Fruit fly (Drosophila melanogaster) whole organism, wandering third instar larva: ENCODE measurements around the gene Patj.

Experiments used
- Abd-B ChIP-seq: fragments of >200 bp; optimal IDR thresholded peaks from 2 replicates; lab custom pipeline; 2017; ENCODE audit warnings: missing biosample characterization, missing genetic modification characterization
- CG32264 ChIP-seq: fragments of 200-800 bp; sonication (Bioruptor generic); optimal IDR thresholded peaks from 2 replicates; lab custom pipeline; 2016; ENCODE audit warnings: missing biosample characterization, missing genetic modification characterization
- CG9705 ChIP-seq: fragments of 200-800 bp; sonication (Bioruptor generic); optimal IDR thresholded peaks from 2 replicates; lab custom pipeline; 2018; ENCODE audit warnings: missing biosample characterization, mild to moderate bottlenecking, missing genetic modification characterization
- CrebA ChIP-seq: fragments of 200-800 bp; sonication (Bioruptor generic); optimal IDR thresholded peaks from 2 replicates; lab custom pipeline; 2016; ENCODE audit warnings: missing biosample characterization, mild to moderate bottlenecking, missing genetic modification characterization, borderline replicate concordance
- Dfd ChIP-seq: fragments of >200 bp; optimal IDR thresholded peaks from 2 replicates; lab custom pipeline; 2017; ENCODE audit warnings: missing biosample characterization, missing genetic modification characterization
- GATAd ChIP-seq: sonication (Bioruptor generic); optimal IDR thresholded peaks from 2 replicates; lab custom pipeline; 2016; ENCODE audit warnings: missing biosample characterization, missing genetic modification characterization
- HLH106 ChIP-seq: fragments of 200-800 bp; optimal IDR thresholded peaks from 3 replicates; lab custom pipeline; 2019; ENCODE audit warnings: missing biosample characterization, mild to moderate bottlenecking, missing genetic modification characterization, moderate library complexity
- Hr78 ChIP-seq: fragments of >200 bp; optimal IDR thresholded peaks from 2 replicates; lab custom pipeline; 2017; ENCODE audit warnings: missing biosample characterization, missing genetic modification characterization
- Jra ChIP-seq: sonication (Bioruptor generic); optimal IDR thresholded peaks from 2 replicates; lab custom pipeline; 2016; ENCODE audit warnings: missing biosample characterization, missing genetic modification characterization
- Mio ChIP-seq: sonication (Bioruptor generic); optimal IDR thresholded peaks from 2 replicates; lab custom pipeline; 2016; ENCODE audit warnings: missing biosample characterization, missing genetic modification characterization
- Myc ChIP-seq: fragments of >200 bp; optimal IDR thresholded peaks from 2 replicates; lab custom pipeline; 2017
- N ChIP-seq: fragments of >200 bp; optimal IDR thresholded peaks from 2 replicates; lab custom pipeline; 2018; ENCODE audit warnings: missing biosample characterization, missing external identifiers, missing genetic modification characterization
- OdsH ChIP-seq: fragments of 200-800 bp; sonication (Bioruptor generic); optimal IDR thresholded peaks from 2 replicates; lab custom pipeline; 2016; ENCODE audit warnings: missing biosample characterization, mild to moderate bottlenecking, missing genetic modification characterization
- Rel ChIP-seq, 2 experiments: fragments of 200-800 bp; sonication (Bioruptor generic) in 1 of 2; optimal IDR thresholded peaks; 2 replicates in 1 of 2; 3 replicates in 1 of 2; lab custom pipeline; 2016 to 2019; ENCODE audit warnings: mild to moderate bottlenecking in 2 of 2, missing biosample characterization in 2 of 2, missing genetic modification characterization in 2 of 2, moderate library complexity in 1 of 2
- Sp1 ChIP-seq: fragments of 200-800 bp; sonication (Bioruptor generic); optimal IDR thresholded peaks from 3 replicates; lab custom pipeline; 2019; ENCODE audit warnings: missing biosample characterization, mild to moderate bottlenecking, missing genetic modification characterization, moderate library complexity
- Vsx2 ChIP-seq: fragments of 200-300, 225-300 bp; sonication (Bioruptor generic); optimal IDR thresholded peaks from 2 replicates; lab custom pipeline; 2018; ENCODE audit warnings: missing biosample characterization, missing genetic modification characterization; ENCODE audit not compliant: partially characterized antibody
- br ChIP-seq: fragments of 200-800 bp; sonication (Bioruptor generic); optimal IDR thresholded peaks from 2 replicates; lab custom pipeline; 2016; ENCODE audit warnings: missing biosample characterization, missing genetic modification characterization
- brk ChIP-seq: fragments of 200-800 bp; sonication (Bioruptor generic); optimal IDR thresholded peaks from 2 replicates; lab custom pipeline; 2016; ENCODE audit warnings: missing biosample characterization, mild to moderate bottlenecking, missing genetic modification characterization
- dl ChIP-seq, 2 experiments: fragments of 175-275, 200-275 bp in 1 of 2; fragments of 200-275 bp in 1 of 2; sonication (Bioruptor generic); optimal IDR thresholded peaks; lab custom pipeline; 2018; ENCODE audit warnings: mild to moderate bottlenecking in 2 of 2, missing biosample characterization in 2 of 2, missing genetic modification characterization in 2 of 2, moderate library complexity in 2 of 2; ENCODE audit not compliant: partially characterized antibody in 2 of 2, insufficient read depth in 1 of 2
- dmrt93B ChIP-seq: fragments of 200-800 bp; sonication (Bioruptor generic); optimal IDR thresholded peaks from 2 replicates; lab custom pipeline; 2018; ENCODE audit warnings: missing biosample characterization, mild to moderate bottlenecking, missing genetic modification characterization
- dsf ChIP-seq: sonication (Bioruptor generic); optimal IDR thresholded peaks from 2 replicates; lab custom pipeline; 2016; ENCODE audit warnings: missing biosample characterization, missing genetic modification characterization, borderline replicate concordance
- ey ChIP-seq: fragments of 200-800 bp; sonication (Bioruptor generic); optimal IDR thresholded peaks from 2 replicates; lab custom pipeline; 2016; ENCODE audit warnings: missing biosample characterization, missing genetic modification characterization
- foxo ChIP-seq, 2 experiments: fragments of 200-800 bp; sonication (Bioruptor generic); optimal IDR thresholded peaks; 2 replicates in 1 of 2; 3 replicates in 1 of 2; lab custom pipeline; 2016 to 2017; ENCODE audit warnings: missing biosample characterization in 2 of 2, missing genetic modification characterization in 2 of 2
- fru ChIP-seq: fragments of 200-800 bp; sonication (Bioruptor generic); optimal IDR thresholded peaks from 3 replicates; lab custom pipeline; 2016; ENCODE audit warnings: missing biosample characterization, mild to moderate bottlenecking, missing genetic modification characterization
- h ChIP-seq: fragments of 200-800 bp; sonication (Bioruptor generic); optimal IDR thresholded peaks from 3 replicates; lab custom pipeline; 2016; ENCODE audit warnings: missing biosample characterization, mild to moderate bottlenecking, missing genetic modification characterization
- lola ChIP-seq: fragments of >200 bp; optimal IDR thresholded peaks from 2 replicates; lab custom pipeline; 2017; ENCODE audit warnings: missing biosample characterization, missing genetic modification characterization
- psq ChIP-seq: fragments of 200-800 bp; sonication (Bioruptor generic); optimal IDR thresholded peaks from 3 replicates; lab custom pipeline; 2017; ENCODE audit warnings: missing biosample characterization, mild to moderate bottlenecking, missing genetic modification characterization, moderate library complexity
- rgr ChIP-seq: fragments of 200-800 bp; sonication (Bioruptor generic); optimal IDR thresholded peaks from 3 replicates; lab custom pipeline; 2016; ENCODE audit warnings: missing biosample characterization, mild to moderate bottlenecking, missing genetic modification characterization
- sage ChIP-seq: fragments of 200-800 bp; sonication (Bioruptor generic); optimal IDR thresholded peaks from 2 replicates; lab custom pipeline; 2016; ENCODE audit warnings: missing biosample characterization, mild to moderate bottlenecking, missing genetic modification characterization
- sv ChIP-seq: fragments of 200-800 bp; sonication (Bioruptor generic); optimal IDR thresholded peaks from 3 replicates; lab custom pipeline; 2016; ENCODE audit warnings: missing biosample characterization, missing genetic modification characterization
- tai ChIP-seq: sonication (Bioruptor generic); optimal IDR thresholded peaks from 2 replicates; lab custom pipeline; 2016; ENCODE audit warnings: missing biosample characterization, missing genetic modification characterization
- usp ChIP-seq: fragments of >200 bp; optimal IDR thresholded peaks from 2 replicates; lab custom pipeline; 2017; ENCODE audit warnings: missing biosample characterization, missing genetic modification characterization
- woc ChIP-seq: sonication (Bioruptor generic); optimal IDR thresholded peaks from 2 replicates; lab custom pipeline; 2016; ENCODE audit warnings: missing biosample characterization, mild to moderate bottlenecking, missing genetic modification characterization

Gene Patj

DNA sequence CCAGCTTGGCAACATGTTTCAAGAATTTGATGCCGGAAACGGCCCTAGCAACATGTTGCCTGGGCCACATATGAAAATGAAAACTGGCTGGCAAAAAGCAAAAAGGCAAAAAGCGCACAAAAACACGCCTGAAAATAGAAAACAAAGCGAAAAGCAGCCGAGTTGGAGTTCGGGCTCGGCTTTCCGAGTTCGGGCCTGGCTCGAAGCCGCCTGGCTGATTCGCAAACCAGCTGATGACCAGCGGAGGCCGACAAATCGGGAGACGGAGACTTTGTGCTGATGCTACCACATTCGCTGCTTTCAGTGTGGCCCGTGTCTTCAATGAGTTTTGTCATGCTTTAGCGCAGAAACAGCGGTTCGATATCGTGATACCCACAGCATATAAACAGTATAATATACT lies 11.7 kb downstream of the Patj start, which contains the start of gene GV1:
TSS of gene GV1 (plus strand) at position 301 of the 400 bp plus-strand sequence.
- no peak for TF ChIP-seq GATAd (GFP tag; lab: Kevin White, UChicago)
- no peak for TF ChIP-seq CG9705 (GFP tag; lab: Kevin White, UChicago)
- TF ChIP-seq Jra (GFP tag; lab: Kevin White, UChicago): no peak
- TF ChIP-seq h (GFP tag; lab: Kevin White, UChicago): peak; percentile 40
- TF ChIP-seq Sp1: peak; percentile 33
- no peak for TF ChIP-seq Vsx2 (GFP tag; lab: Kevin White, UChicago)
- no peak for TF ChIP-seq brk (GFP tag; lab: Kevin White, UChicago)
- peak; percentile 20 for TF ChIP-seq sage (GFP tag; lab: Kevin White, UChicago)
- TF ChIP-seq, all 38 proteins: peak for 3

DNA sequence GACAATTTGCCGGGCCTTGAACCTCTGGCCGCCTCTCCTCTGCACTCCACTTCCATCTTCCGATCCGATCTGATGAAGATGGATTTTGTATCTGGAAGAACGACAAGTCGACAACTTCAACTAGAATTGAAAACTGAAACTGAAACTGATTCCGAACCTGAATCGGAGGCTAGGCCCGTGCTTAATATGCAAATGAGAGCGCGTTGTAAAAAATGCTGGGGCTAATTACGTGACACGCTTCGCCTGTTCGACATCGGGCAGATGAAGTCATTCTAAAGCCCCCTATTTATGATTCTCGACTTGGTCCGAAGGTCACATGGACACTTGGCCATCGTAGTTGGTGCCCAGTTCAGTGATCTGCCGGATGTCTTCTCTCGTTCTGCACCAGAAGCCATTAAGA lies 18.0 kb downstream of the Patj start:
- TF ChIP-seq brk (GFP tag; lab: Kevin White, UChicago) (no peak), GATAd (GFP tag; lab: Kevin White, UChicago) (no peak), foxo (GFP tag; optimal IDR thresholded peaks at IDR 0.05; lab: Kevin White, UChicago) (no peak), Hr78 (GFP tag; lab: Kevin White, UChicago) (no peak), Mio (GFP tag; lab: Kevin White, UChicago) (no peak), CG32264 (no peak), ey (GFP tag; lab: Kevin White, UChicago) (no peak), Myc (lab: Kevin White, UChicago) (no peak), psq (GFP tag; lab: Kevin White, UChicago) (no peak), Sp1 (no peak), Dfd (GFP tag; lab: Kevin White, UChicago) (no peak), dl (GFP tag; optimal IDR thresholded peaks at IDR 0.05; lab: Kevin White, UChicago; ENCODE audit: insufficient read depth in 1 of 2, partially characterized antibody in 2 of 2) (no peak), CG9705 (GFP tag; lab: Kevin White, UChicago) (no peak), woc (GFP tag; lab: Kevin White, UChicago) (no peak)

DNA sequence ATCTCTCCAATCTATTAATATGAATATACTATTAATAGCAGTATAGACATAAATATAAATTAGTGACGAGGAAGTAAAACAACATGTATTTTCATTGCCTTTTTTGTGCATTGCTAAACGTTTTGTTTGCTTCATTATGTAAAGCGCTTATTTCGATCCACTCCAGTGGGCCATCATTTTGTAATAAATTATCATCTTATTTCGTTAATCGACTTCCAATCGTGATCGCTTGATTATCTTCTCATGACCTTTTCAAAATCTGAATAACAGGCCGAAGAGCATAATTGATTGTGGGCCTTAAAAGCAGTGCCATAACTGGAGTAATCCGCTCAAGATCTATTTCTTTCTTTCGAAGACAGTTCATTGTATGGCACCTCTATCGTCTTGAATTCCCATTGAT lies 18.8 kb downstream of the Patj start:
- TF ChIP-seq Sp1: no peak
- TF ChIP-seq fru (GFP tag; lab: Kevin White, UChicago): no peak
- TF ChIP-seq Mio (GFP tag; lab: Kevin White, UChicago): no peak
- TF ChIP-seq sage (GFP tag; lab: Kevin White, UChicago): no peak
- TF ChIP-seq woc (GFP tag; lab: Kevin White, UChicago): no peak
- no peak for TF ChIP-seq rgr (GFP tag; lab: Kevin White, UChicago)
- no peak for TF ChIP-seq psq (GFP tag; lab: Kevin White, UChicago)
- TF ChIP-seq, all 38 proteins: peak for 0

DNA sequence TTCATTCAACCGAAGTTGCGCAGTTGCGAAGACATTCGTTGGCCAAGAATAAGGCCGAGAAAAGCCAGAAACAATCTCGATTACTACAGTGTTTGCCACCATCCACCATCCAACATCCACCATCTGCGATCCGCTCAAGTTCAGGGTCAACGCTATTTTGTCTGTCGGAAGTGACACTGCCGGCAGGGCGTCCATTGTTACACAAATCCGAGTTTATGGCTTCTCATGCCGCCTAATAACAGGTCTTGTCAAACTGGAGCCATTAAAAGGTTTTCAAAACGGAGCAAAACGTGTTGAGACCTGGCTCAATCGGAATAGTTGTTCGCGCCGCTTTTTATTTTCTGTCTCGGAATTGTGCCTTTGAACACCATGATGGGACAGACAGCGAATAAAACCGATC lies 20.2 kb downstream of the Patj start:
- TF ChIP-seq tai (GFP tag; lab: Kevin White, UChicago) (no peak), CrebA (GFP tag; lab: Kevin White, UChicago) (no peak), dl (GFP tag; optimal IDR thresholded peaks at IDR 0.05; lab: Kevin White, UChicago; ENCODE audit: insufficient read depth in 1 of 2, partially characterized antibody in 2 of 2) (no peak), CG9705 (GFP tag; lab: Kevin White, UChicago) (no peak), usp (no peak), OdsH (GFP tag; lab: Kevin White, UChicago) (no peak), dsf (GFP tag; lab: Kevin White, UChicago) (no peak), dmrt93B (GFP tag; lab: Kevin White, UChicago) (no peak), Abd-B (GFP tag; lab: Kevin White, UChicago) (no peak), lola (GFP tag; lab: Kevin White, UChicago) (no peak), Hr78 (GFP tag; lab: Kevin White, UChicago) (no peak), brk (GFP tag; lab: Kevin White, UChicago) (no peak), br (GFP tag; lab: Kevin White, UChicago) (no peak), Jra (GFP tag; lab: Kevin White, UChicago) (no peak), sage (GFP tag; lab: Kevin White, UChicago) (no peak), Mio (GFP tag; lab: Kevin White, UChicago) (no peak)
- TF ChIP-seq, all 38 proteins: peak for 0

DNA sequence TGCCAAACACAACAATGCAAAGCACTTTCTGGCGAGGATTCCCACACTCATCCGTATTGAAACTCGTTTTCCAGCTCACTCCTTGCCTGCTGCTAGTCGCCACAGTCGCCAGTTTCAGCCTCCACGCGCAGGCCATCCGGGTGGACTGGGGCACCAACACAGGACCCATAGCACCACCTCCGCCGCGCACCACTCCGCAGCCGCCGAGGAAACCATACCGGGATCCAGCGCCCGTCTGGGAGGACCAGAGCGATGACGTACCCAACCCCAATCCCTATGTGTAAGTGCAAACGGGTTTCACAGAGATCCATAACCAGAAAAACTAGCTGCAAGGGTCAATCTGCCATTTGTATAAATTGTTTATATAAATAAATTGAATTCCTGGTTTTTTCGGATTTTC lies 22.5 kb downstream of the Patj start:
- TF ChIP-seq HLH106 (no peak), N (GFP tag; lab: Kevin White, UChicago) (no peak), rgr (GFP tag; lab: Kevin White, UChicago) (no peak), Hr78 (GFP tag; lab: Kevin White, UChicago) (no peak), Myc (lab: Kevin White, UChicago) (no peak), Dfd (GFP tag; lab: Kevin White, UChicago) (no peak), psq (GFP tag; lab: Kevin White, UChicago) (no peak), foxo (GFP tag; optimal IDR thresholded peaks at IDR 0.05; lab: Kevin White, UChicago) (no peak), Jra (GFP tag; lab: Kevin White, UChicago) (no peak), br (GFP tag; lab: Kevin White, UChicago) (no peak), fru (GFP tag; lab: Kevin White, UChicago) (no peak), CG32264 (no peak), tai (GFP tag; lab: Kevin White, UChicago) (no peak), sv (GFP tag; lab: Kevin White, UChicago) (no peak), OdsH (GFP tag; lab: Kevin White, UChicago) (no peak), Rel (GFP tag; optimal IDR thresholded peaks at IDR 0.05; lab: Kevin White, UChicago) (no peak), Rel (tag; optimal IDR thresholded peaks at IDR 0.05; lab: Kevin White, UChicago) (no peak), Mio (GFP tag; lab: Kevin White, UChicago) (no peak)
